Fruit fly (Drosophila melanogaster): Measurements from ENCODE around the gene CG9389.

DNA sequence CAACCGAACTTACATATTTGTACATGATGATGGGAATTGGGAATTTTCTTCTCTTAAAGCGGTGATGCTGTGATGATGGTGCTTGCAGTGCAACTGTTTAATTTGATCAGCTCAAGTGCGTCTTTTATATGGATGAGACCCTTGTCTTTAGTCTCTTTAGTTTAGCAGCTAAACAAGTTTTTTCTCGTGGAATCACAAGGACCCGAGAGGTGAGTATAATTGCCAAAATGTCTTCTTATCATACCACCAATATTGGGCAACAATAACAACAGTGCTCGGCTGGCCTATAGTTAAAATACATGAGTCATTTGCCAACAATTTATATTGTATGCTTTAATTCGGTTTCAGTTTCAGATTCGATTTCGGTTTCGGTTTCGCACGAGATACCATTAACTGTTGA, 27.3 kb upstream of the CG9389 start, which contains the start of gene Edg78E:
- TF ChIP-seq psq (optimal IDR thresholded peaks at IDR 0.05) (no peak), usp (GFP tag; optimal IDR thresholded peaks at IDR 0.05) (no peak), Dll (optimal IDR thresholded peaks at IDR 0.05) (no peak)
